Worm (Caenorhabditis elegans): ENCODE data around the gene K02E7.10.
"Not testable (repeated sequence)": the region's sequence is repeated elsewhere in the genome, so short reads cannot be mapped to it uniquely, and the experiment has no call there.

K02E7.10 gene

DNA sequence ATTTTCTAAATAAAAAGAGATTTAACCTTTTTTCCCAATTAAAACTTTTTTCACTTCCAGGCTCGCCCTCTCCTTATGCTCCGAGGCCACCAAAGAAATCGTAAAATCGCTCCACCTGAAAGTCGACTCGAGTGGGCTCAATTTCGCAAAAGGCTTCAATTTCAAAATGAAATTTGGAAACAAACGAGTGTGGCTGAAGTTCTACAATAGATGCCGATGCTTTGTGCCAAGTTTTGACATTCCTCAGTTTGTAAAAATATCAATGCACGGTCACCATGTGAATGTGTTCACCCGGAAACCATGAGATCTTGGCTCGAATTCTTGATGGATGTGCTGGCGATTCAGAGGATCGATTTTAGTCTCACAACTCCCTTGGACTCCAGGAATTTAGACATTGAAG lies 40.1 kb downstream of the K02E7.10 start, which contains the start of gene M01D1.12:
Gene M01D1.12, plus strand, starts transcription at position 301 of the 400 bp plus-strand sequence.
- TF ChIP-seq mcd-1 (GFP tag; IDR thresholded peaks at IDR 0.05), result no peak
- no peak for TF ChIP-seq ceh-79 (tag; optimal IDR thresholded peaks at IDR 0.05)
- TF ChIP-seq xnd-1 (tag; optimal IDR thresholded peaks at IDR 0.05), result no peak
- TF ChIP-seq repo-1 (tag; optimal IDR thresholded peaks at IDR 0.05), result no peak
- no peak for TF ChIP-seq ztf-22 (GFP tag; optimal IDR thresholded peaks at IDR 0.05)
- no peak for TF ChIP-seq ama-1 (optimal IDR thresholded peaks at IDR 0.05)
- no peak for TF ChIP-seq ama-1 (GFP tag; optimal IDR thresholded peaks at IDR 0.05)
- TF ChIP-seq Y56A3A.18 (GFP tag; IDR thresholded peaks at IDR 0.05), result no peak

DNA sequence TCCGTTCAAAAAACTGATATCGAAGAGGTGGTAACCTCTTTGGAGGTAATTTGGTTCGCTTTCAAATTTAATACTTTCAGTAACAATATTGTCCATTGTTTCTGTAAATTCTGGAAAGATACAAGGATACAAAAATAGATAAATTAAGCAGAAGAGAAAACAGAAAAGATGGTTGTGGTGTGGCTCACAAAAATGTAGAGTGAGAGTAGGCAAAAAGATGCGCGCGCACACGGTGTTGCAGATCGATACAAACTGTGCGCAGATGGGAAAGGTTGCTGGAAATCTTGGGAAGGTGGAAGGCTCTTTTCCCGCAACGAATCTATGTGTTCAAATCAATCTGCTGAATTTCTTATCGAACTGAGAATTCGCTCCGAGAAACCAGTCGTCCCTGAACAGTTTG lies 42.1 kb downstream of the K02E7.10 start, which contains the start of gene btb-11:
Gene btb-11, minus strand, starts transcription at position 101 of the 400 bp plus-strand sequence.
- TF ChIP-seq mcd-1 (GFP tag; IDR thresholded peaks at IDR 0.05); attf-5 (GFP tag; optimal IDR thresholded peaks at IDR 0.05); athp-1 (tag; optimal IDR thresholded peaks at IDR 0.05): not testable (repeated sequence)
